Worm (Caenorhabditis elegans): ENCODE results near the gene pcp-2.
A peak's percentile ranks its signal among the peaks of the same experiment; 100 is the strongest.

Gene pcp-2

DNA sequence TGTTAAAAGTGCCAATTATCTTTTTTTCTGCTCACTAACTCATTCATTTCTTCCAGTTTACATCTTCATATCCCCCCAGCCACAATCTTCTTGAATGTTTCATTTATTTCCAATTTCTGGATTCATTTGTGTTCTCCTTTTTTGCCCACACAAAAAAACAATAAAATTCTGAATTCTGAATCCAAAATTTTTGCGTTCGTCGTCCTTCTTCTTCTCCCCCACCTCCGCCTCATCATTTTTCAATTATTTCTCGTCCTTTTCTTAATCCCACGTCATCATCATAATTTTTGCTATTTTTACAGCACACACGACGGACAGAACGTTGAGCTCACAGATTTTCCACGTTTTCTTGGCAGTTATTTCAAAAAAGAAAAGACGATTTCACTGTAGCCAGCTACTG, 19.6 kb upstream of the pcp-2 start, which contains the start of gene C07C7.1:
TSS of gene C07C7.1 (plus strand) at position 301 of the 400 bp plus-strand sequence.
- TF ChIP-seq C34F6.9 (tag; optimal IDR thresholded peaks at IDR 0.05) (no peak), elt-3 (tag; optimal IDR thresholded peaks at IDR 0.05) (no peak), nhr-21 (tag; optimal IDR thresholded peaks at IDR 0.05) (no peak), unc-62 (GFP tag; optimal IDR thresholded peaks at IDR 0.05) (no peak), unc-55 (GFP tag; optimal IDR thresholded peaks at IDR 0.05) (no peak), elt-1 (tag; optimal IDR thresholded peaks at IDR 0.05) (no peak), unc-39 (tag; optimal IDR thresholded peaks at IDR 0.05) (no peak), snpc-4 (tag; optimal IDR thresholded peaks at IDR 0.05) (no peak), nhr-129 (tag; optimal IDR thresholded peaks at IDR 0.05) (no peak), sma-9 (GFP tag; optimal IDR thresholded peaks at IDR 0.05) (no peak), sma-9 (tag; optimal IDR thresholded peaks at IDR 0.05) (no peak), F13H6.1 (tag; optimal IDR thresholded peaks at IDR 0.05) (no peak), ztf-4 (tag; optimal IDR thresholded peaks at IDR 0.05) (no peak)

DNA sequence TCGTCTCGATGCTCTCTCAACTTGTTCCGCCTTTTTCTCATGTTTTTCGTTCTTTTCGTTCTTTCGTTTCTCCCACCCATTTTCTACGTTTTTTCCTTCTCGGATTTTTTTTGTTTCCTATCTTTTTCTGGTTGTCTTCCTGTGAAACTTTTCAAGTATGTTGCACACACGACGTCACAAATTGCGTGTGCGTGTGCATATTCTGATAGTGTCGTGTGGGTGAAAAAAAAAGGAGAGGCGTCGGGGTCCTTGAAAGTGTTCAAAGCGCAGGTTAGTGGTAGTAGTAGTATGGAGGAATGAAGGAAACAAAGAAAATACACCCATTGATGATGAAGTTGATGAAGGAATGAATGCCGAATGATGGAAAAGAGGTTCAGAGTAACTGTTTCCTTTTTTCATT, 4.8 kb upstream of the pcp-2 start:
- TF ChIP-seq alr-1 (tag; optimal IDR thresholded peaks at IDR 0.05) (no peak), egl-27 (tag; optimal IDR thresholded peaks at IDR 0.05) (no peak), unc-55 (GFP tag; optimal IDR thresholded peaks at IDR 0.05) (peak; percentile 11), Y55F3AM.14 (GFP tag; optimal IDR thresholded peaks at IDR 0.05) (no peak), R02D3.7 (tag; optimal IDR thresholded peaks at IDR 0.05) (no peak), sma-3 (GFP tag; optimal IDR thresholded peaks at IDR 0.05) (no peak), unc-62 (GFP tag; optimal IDR thresholded peaks at IDR 0.05) (no peak), ceh-82 (tag; optimal IDR thresholded peaks at IDR 0.05) (no peak)

- TF ChIP-seq fos-1 (tag; optimal IDR thresholded peaks at IDR 0.05) (peak; percentile 90), ceh-16 (tag; optimal IDR thresholded peaks at IDR 0.05) (no peak), skn-1 (tag; optimal IDR thresholded peaks at IDR 0.05) (peak; percentile 71)
Measured at ce11 chrIV:9165681-9166080, 754 bp upstream of the pcp-2 start, which contains the start of gene C07C7.3. Gene C07C7.3 (plus strand): TSS chrIV:9166051.

DNA sequence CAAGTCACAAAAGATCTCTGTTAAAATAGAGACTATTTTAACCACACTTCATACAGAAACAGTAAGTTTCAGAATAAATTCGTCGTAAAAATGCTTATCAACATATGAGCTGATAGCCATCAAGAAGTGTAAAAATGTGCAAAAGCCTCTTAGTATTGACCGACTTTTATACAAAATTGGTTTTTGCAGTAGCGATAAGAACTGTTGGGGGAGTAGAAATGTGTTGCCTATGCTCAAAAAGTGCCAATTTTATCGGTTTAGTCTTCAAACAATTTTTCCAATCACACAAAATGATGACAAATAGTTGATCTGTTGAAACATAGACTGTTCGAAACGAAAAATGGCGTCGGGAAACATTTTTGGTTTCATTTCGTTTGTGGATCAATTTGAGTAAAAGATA, 5.1 kb downstream of the pcp-2 start:
- no peak for TF ChIP-seq sma-3 (GFP tag; optimal IDR thresholded peaks at IDR 0.05)
- no peak for TF ChIP-seq mbf-1 (tag; optimal IDR thresholded peaks at IDR 0.05)
- TF ChIP-seq nhr-25 (tag; optimal IDR thresholded peaks at IDR 0.05), result no peak
- TF ChIP-seq zag-1 (tag; optimal IDR thresholded peaks at IDR 0.05), result no peak
- no peak for TF ChIP-seq mab-5 (tag; optimal IDR thresholded peaks at IDR 0.05)
- no peak for TF ChIP-seq aly-2 (tag; optimal IDR thresholded peaks at IDR 0.05)
- no peak for TF ChIP-seq nhr-129 (tag; optimal IDR thresholded peaks at IDR 0.05)
- TF ChIP-seq lsy-2 (tag; optimal IDR thresholded peaks at IDR 0.05), result no peak
- TF ChIP-seq egl-27 (tag; optimal IDR thresholded peaks at IDR 0.05), result no peak
- TF ChIP-seq nhr-12 (tag; optimal IDR thresholded peaks at IDR 0.05), result no peak
- no peak for TF ChIP-seq ama-1 (optimal IDR thresholded peaks at IDR 0.05)
- TF ChIP-seq dmd-4 (tag; optimal IDR thresholded peaks at IDR 0.05), result no peak
- TF ChIP-seq crh-2 (tag; optimal IDR thresholded peaks at IDR 0.05), result peak; percentile 32
- peak; percentile 38 for TF ChIP-seq gmeb-1 (tag; optimal IDR thresholded peaks at IDR 0.05)
- TF ChIP-seq lin-11 (tag; optimal IDR thresholded peaks at IDR 0.05), result no peak
- TF ChIP-seq sma-9 (GFP tag; optimal IDR thresholded peaks at IDR 0.05), result peak; percentile 70
- no peak for TF ChIP-seq sma-9 (tag; optimal IDR thresholded peaks at IDR 0.05)
- TF ChIP-seq nhr-10 (tag; optimal IDR thresholded peaks at IDR 0.05), result no peak
- peak; percentile 97 for TF ChIP-seq fos-1 (tag; optimal IDR thresholded peaks at IDR 0.05)
- no peak for TF ChIP-seq nhr-6 (tag; optimal IDR thresholded peaks at IDR 0.05)
- no peak for TF ChIP-seq ceh-16 (tag; optimal IDR thresholded peaks at IDR 0.05)
- no peak for TF ChIP-seq sem-4 (tag; optimal IDR thresholded peaks at IDR 0.05)
- no peak for TF ChIP-seq ztf-11 (tag; optimal IDR thresholded peaks at IDR 0.05)
- TF ChIP-seq lin-13 (GFP tag; optimal IDR thresholded peaks at IDR 0.05), result no peak
- TF ChIP-seq ZK546.5 (tag; optimal IDR thresholded peaks at IDR 0.05), result no peak
- TF ChIP-seq elt-1 (tag; optimal IDR thresholded peaks at IDR 0.05), result no peak
- no peak for TF ChIP-seq Y55F3AM.14 (GFP tag; optimal IDR thresholded peaks at IDR 0.05)
- no peak for TF ChIP-seq unc-39 (tag; optimal IDR thresholded peaks at IDR 0.05)
- TF ChIP-seq C34F6.9 (tag; optimal IDR thresholded peaks at IDR 0.05), result no peak
- no peak for TF ChIP-seq F13H6.1 (tag; optimal IDR thresholded peaks at IDR 0.05)
- TF ChIP-seq blmp-1 (tag; optimal IDR thresholded peaks at IDR 0.05; ENCODE audit: insufficient read depth), result no peak
- no peak for TF ChIP-seq lin-39 (tag; optimal IDR thresholded peaks at IDR 0.05)
- TF ChIP-seq skn-1 (tag; optimal IDR thresholded peaks at IDR 0.05), result peak; percentile 91
- no peak for TF ChIP-seq nhr-23 (tag; optimal IDR thresholded peaks at IDR 0.05)

All from whole organism, L2 larva.